Fruit fly (Drosophila melanogaster): ENCODE data around the gene QC.

QC gene

DNA sequence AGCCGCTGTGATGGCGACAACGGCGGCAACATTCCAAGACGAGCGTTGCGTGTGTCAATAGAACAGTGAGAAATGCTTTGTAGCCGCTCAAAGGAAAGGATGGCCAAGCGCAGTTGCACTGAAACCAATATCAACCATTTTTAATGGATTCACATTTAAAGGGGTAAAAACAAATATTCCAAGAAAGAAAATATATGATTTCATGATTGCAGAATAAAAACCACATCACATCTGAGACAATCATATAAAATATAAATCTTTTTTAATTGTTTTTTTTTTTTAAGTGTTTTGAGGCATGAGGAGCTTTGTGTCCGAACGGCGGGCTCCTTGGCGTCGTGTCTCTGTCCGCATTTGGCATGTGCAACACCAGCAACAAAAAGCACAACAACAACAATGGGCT, 38.8 kb upstream of the QC start (continued):
- TF ChIP-seq Met (GFP tag; optimal IDR thresholded peaks at IDR 0.05) = peak; percentile 6
- TF ChIP-seq CG3032 (tag; optimal IDR thresholded peaks at IDR 0.05) = peak; percentile 6
- no peak for TF ChIP-seq topi (GFP tag; optimal IDR thresholded peaks at IDR 0.05)
- peak; percentile 73 for TF ChIP-seq CG10631 (GFP tag; optimal IDR thresholded peaks at IDR 0.05)
- peak; percentile 62 for TF ChIP-seq svp (GFP tag)
- no peak for TF ChIP-seq CG7368 (GFP tag; optimal IDR thresholded peaks at IDR 0.05)
- TF ChIP-seq acj6 (GFP tag; optimal IDR thresholded peaks at IDR 0.05) = peak; percentile 34
- peak in 1 of 2 experiments; percentile 22 for TF ChIP-seq ss (GFP tag; optimal IDR thresholded peaks at IDR 0.05)
- peak; percentile 52; the same call in 1 of the 2 replicates for TF ChIP-seq Gug (GFP tag; IDR thresholded peaks at IDR 0.05)

DNA sequence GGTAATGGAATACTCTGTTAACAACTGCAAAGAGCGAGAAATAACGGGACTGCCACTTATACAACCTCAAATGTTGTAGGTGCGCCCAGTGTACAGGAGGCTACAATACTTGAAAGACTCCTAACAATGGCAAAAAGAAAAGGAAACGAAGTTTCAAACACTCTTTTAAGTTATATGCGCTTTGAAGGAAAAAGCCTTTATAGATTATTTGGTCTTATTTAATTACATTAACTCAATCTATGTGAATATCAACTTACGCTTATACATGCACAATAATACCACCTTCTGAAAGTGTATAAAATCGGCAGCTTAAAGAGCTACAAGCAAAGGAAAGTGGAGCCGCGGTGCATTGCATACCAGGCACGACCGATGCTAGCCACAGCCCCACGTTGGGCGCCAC, 38.2 kb upstream of the QC start:
- TF ChIP-seq Hr4 (GFP tag; optimal IDR thresholded peaks at IDR 0.05) (peak; percentile 50), CG15336 (GFP tag; IDR thresholded peaks at IDR 0.05) (peak; percentile 38; the same call in 1 of the 2 replicates), CG32006 (GFP tag; optimal IDR thresholded peaks at IDR 0.05) (peak; percentile 24), Hr39 (GFP tag; optimal IDR thresholded peaks at IDR 0.05) (no peak), CG8119 (GFP tag; IDR thresholded peaks at IDR 0.05) (peak; percentile 55; the same call in 2 of the 3 replicates)

dm6 chr3L:5932363-5932914, 30.2 kb upstream of the QC start, which contains the start of gene Rcc1:
Rcc1 (minus strand) TSS chr3L:5932773.
- TF ChIP-seq CG10669 (GFP tag; optimal IDR thresholded peaks at IDR 0.05) (no peak), CG4318 (GFP tag; optimal IDR thresholded peaks at IDR 0.05) (no peak), CG6854 (GFP tag; optimal IDR thresholded peaks at IDR 0.05) (no peak), CG3032 (tag; optimal IDR thresholded peaks at IDR 0.05) (peak; percentile 48), CG6808 (GFP tag; optimal IDR thresholded peaks at IDR 0.05) (peak; percentile 20), fd85E (GFP tag; optimal IDR thresholded peaks at IDR 0.05) (no peak), achi (GFP tag; optimal IDR thresholded peaks at IDR 0.05) (peak; percentile 87), Sox102F (GFP tag; optimal IDR thresholded peaks at IDR 0.05) (no peak), CG6792 (GFP tag; optimal IDR thresholded peaks at IDR 0.05) (no peak), CG7368 (GFP tag; optimal IDR thresholded peaks at IDR 0.05) (no peak), cyc (GFP tag; optimal IDR thresholded peaks at IDR 0.05) (peak; percentile 5), Hr4 (GFP tag; optimal IDR thresholded peaks at IDR 0.05) (no peak), CG9139 (GFP tag; optimal IDR thresholded peaks at IDR 0.05) (no peak), acj6 (GFP tag; optimal IDR thresholded peaks at IDR 0.05) (no peak), svp (GFP tag) (peak; percentile 89), Sox15 (GFP tag; optimal IDR thresholded peaks at IDR 0.05) (no peak), net (GFP tag; optimal IDR thresholded peaks at IDR 0.05) (no peak), salr (GFP tag; optimal IDR thresholded peaks at IDR 0.05) (no peak), CG6276 (GFP tag; optimal IDR thresholded peaks at IDR 0.05) (no peak), topi (GFP tag; optimal IDR thresholded peaks at IDR 0.05) (no peak), Eip75B (GFP tag; optimal IDR thresholded peaks at IDR 0.05) (peak; percentile 37), Sox14 (GFP tag; optimal IDR thresholded peaks at IDR 0.05) (peak; percentile 47), OdsH (GFP tag; optimal IDR thresholded peaks at IDR 0.05) (no peak), CG3919 (GFP tag; optimal IDR thresholded peaks at IDR 0.05) (no peak), Hr38 (GFP tag; optimal IDR thresholded peaks at IDR 0.05) (no peak), lz (GFP tag; optimal IDR thresholded peaks at IDR 0.05) (peak; percentile 8), CG6163 (GFP tag; IDR thresholded peaks at IDR 0.05) (no peak), Hr39 (GFP tag; optimal IDR thresholded peaks at IDR 0.05) (peak; percentile 37), spab (GFP tag; optimal IDR thresholded peaks at IDR 0.05) (no peak), CG11294 (GFP tag; IDR thresholded peaks at IDR 0.05) (no peak)

DNA sequence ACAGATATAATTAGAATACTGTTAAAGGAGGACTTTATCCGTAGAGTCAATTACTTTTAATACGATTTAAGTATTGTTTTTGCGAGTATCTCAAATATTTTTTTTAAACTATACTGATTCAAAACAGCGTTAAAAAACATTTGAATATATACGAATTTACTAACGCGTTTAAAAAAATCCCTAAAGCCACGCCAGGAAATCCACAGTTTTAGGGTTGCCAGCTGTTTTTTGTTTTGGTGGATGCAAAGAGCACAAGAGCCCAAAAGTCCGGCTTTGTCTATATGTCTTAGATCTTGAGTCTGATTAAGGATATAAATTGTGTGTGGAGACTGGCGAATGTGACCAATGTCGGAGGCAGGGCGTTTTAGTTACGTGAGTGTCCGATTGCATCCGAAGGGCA, 25.3 kb upstream of the QC start:
- TF ChIP-seq fd59A (GFP tag; optimal IDR thresholded peaks at IDR 0.05) = no peak
- TF ChIP-seq CG10669 (GFP tag; optimal IDR thresholded peaks at IDR 0.05) = no peak
- TF ChIP-seq topi (GFP tag; optimal IDR thresholded peaks at IDR 0.05) = peak; percentile 8
- peak; percentile 81 for TF ChIP-seq Eip78C (GFP tag)
- TF ChIP-seq CG8119 (GFP tag; IDR thresholded peaks at IDR 0.05) = no peak
- TF ChIP-seq CG15336 (GFP tag; IDR thresholded peaks at IDR 0.05) = no peak
- no peak for TF ChIP-seq CG11294 (GFP tag; IDR thresholded peaks at IDR 0.05)
- peak; percentile 64 for TF ChIP-seq svp (GFP tag)
- no peak for TF ChIP-seq Sox102F (GFP tag; optimal IDR thresholded peaks at IDR 0.05)
- no peak for TF ChIP-seq Sox14 (GFP tag; optimal IDR thresholded peaks at IDR 0.05)
- TF ChIP-seq Eip93F (GFP tag; optimal IDR thresholded peaks at IDR 0.05) = no peak
- no peak for TF ChIP-seq CG6808 (GFP tag; optimal IDR thresholded peaks at IDR 0.05)
- TF ChIP-seq dac (GFP tag; optimal IDR thresholded peaks at IDR 0.05) = no peak
- TF ChIP-seq CG11762 (GFP tag; optimal IDR thresholded peaks at IDR 0.05; ENCODE audit: insufficient read depth) = no peak
- no peak for TF ChIP-seq spab (GFP tag; optimal IDR thresholded peaks at IDR 0.05)
- TF ChIP-seq Ets96B (tag; optimal IDR thresholded peaks at IDR 0.05) = no peak
- TF ChIP-seq pdm3 (GFP tag; optimal IDR thresholded peaks at IDR 0.05) = no peak
- no peak for TF ChIP-seq CG3919 (GFP tag; optimal IDR thresholded peaks at IDR 0.05)
- TF ChIP-seq vri (GFP tag; optimal IDR thresholded peaks at IDR 0.05) = no peak
- no peak for TF ChIP-seq achi (GFP tag; optimal IDR thresholded peaks at IDR 0.05)
- no peak for TF ChIP-seq CG8632 (GFP tag; optimal IDR thresholded peaks at IDR 0.05)
